Worm (Caenorhabditis elegans) whole organism, L4 larva: Measurements from ENCODE around the gene ttr-15.

ENCODE experiments used
- D1046.2 ChIP-seq: fragments of 200-800 bp; sonication (Bioruptor generic); IDR thresholded peaks from 2 replicates; pipeline ENCODE4 v1.3.6; 2022; ENCODE audit warnings: missing genetic modification characterization, missing compliant biosample characterization
- F26F4.8 ChIP-seq: fragments of 200-800 bp; sonication (Bioruptor generic); conservative IDR thresholded peaks from 2 replicates; pipeline ENCODE4 v1.3.6; 2022; ENCODE audit warnings: missing genetic modification characterization, missing compliant biosample characterization
- F49E8.2 ChIP-seq: sonication (generic microtip); optimal IDR thresholded peaks from 2 replicates; lab custom pipeline; 2016; ENCODE audit warnings: missing compliant biosample characterization, mild to moderate bottlenecking, missing genetic modification characterization, borderline replicate concordance
- Y105C5A.15 ChIP-seq: fragments of 200-800 bp; sonication (Bioruptor generic); IDR thresholded peaks from 2 replicates; pipeline ENCODE4 v1.3.6; 2022; ENCODE audit warnings: missing genetic modification characterization, missing compliant biosample characterization
- Y48G9A.11 ChIP-seq: fragments of 200-800 bp; sonication (Bioruptor generic); IDR thresholded peaks from 2 replicates; pipeline ENCODE4 v1.3.6; 2022; ENCODE audit warnings: missing genetic modification reagents, missing genetic modification characterization, missing compliant biosample characterization
- Y5F2A.4 ChIP-seq: fragments of 200-800 bp; sonication (Bioruptor generic); optimal IDR thresholded peaks from 2 replicates; lab custom pipeline; 2018; ENCODE audit warnings: mild to moderate bottlenecking, missing genetic modification characterization, missing compliant biosample characterization
- attf-4 ChIP-seq: sonication (generic microtip); optimal IDR thresholded peaks from 3 replicates; lab custom pipeline; 2017; ENCODE audit warnings: missing biosample characterization, missing genetic modification characterization
- ceh-44 ChIP-seq: fragments of 200-800 bp; sonication (Bioruptor generic); IDR thresholded peaks from 2 replicates; pipeline ENCODE4 v1.3.6; 2022; ENCODE audit warnings: missing genetic modification reagents, missing genetic modification characterization, missing compliant biosample characterization
- ctbp-1 ChIP-seq: fragments of 200-800 bp; sonication (Bioruptor generic); IDR thresholded peaks from 2 replicates; pipeline ENCODE4 v1.3.6; 2022; ENCODE audit warnings: missing genetic modification reagents, missing genetic modification characterization, missing compliant biosample characterization
- daf-12 ChIP-seq: fragments of 150-350 bp; optimal IDR thresholded peaks from 2 replicates; lab custom pipeline; 2014; ENCODE audit warnings: missing biosample characterization, missing genetic modification reagents, missing genetic modification characterization
- daf-16 ChIP-seq, 3 experiments: sonication (generic microtip); optimal IDR thresholded peaks; 2 replicates each; lab custom pipeline; 2016 to 2017; ENCODE audit warnings: missing genetic modification characterization in 3 of 3, missing genetic modification reagents in 3 of 3, mild to moderate bottlenecking in 2 of 3, missing compliant biosample characterization in 2 of 3, missing biosample characterization in 1 of 3, moderate library complexity in 1 of 3
- daf-19 ChIP-seq: fragments of 200-800 bp; sonication (Bioruptor generic); conservative IDR thresholded peaks from 2 replicates; pipeline ENCODE4 v1.3.6; 2022; ENCODE audit warnings: missing genetic modification characterization, missing compliant biosample characterization
- dmd-6 ChIP-seq: fragments of 200-800 bp; sonication (Bioruptor generic); IDR thresholded peaks from 2 replicates; pipeline ENCODE4 v1.3.6; 2022; ENCODE audit warnings: missing genetic modification reagents, missing genetic modification characterization, missing compliant biosample characterization
- dmd-8 ChIP-seq: fragments of 200-800 bp; sonication (Bioruptor generic); IDR thresholded peaks from 2 replicates; pipeline ENCODE4 v1.3.6; 2022; ENCODE audit warnings: missing genetic modification characterization, missing compliant biosample characterization
- dpl-1 ChIP-seq: fragments of 150-350 bp; optimal IDR thresholded peaks from 2 replicates; lab custom pipeline; 2014; ENCODE audit warnings: missing biosample characterization, missing genetic modification reagents, missing genetic modification characterization
- dve-1 ChIP-seq: sonication (generic microtip); optimal IDR thresholded peaks from 2 replicates; lab custom pipeline; 2017; ENCODE audit warnings: antibody characterized with exemption, mild to moderate bottlenecking, missing genetic modification characterization, missing compliant biosample characterization; ENCODE audit not compliant: insufficient read depth
- egl-27 ChIP-seq: sonication (generic microtip); optimal IDR thresholded peaks from 3 replicates; lab custom pipeline; 2017; ENCODE audit warnings: missing biosample characterization, missing genetic modification reagents, missing genetic modification characterization
- egl-43 ChIP-seq: fragments of 200-800 bp; sonication (Bioruptor generic); IDR thresholded peaks from 2 replicates; pipeline ENCODE4 v1.3.6; 2022; ENCODE audit warnings: missing genetic modification reagents, missing genetic modification characterization, missing compliant biosample characterization
- hif-1 ChIP-seq, 2 experiments: sonication (generic microtip); optimal IDR thresholded peaks; 2 replicates each; lab custom pipeline; 2016 to 2017; ENCODE audit warnings: missing compliant biosample characterization in 2 of 2, missing genetic modification characterization in 2 of 2, missing genetic modification reagents in 2 of 2, missing genotype in 2 of 2, mild to moderate bottlenecking in 1 of 2
- hlh-11 ChIP-seq: fragments of 200-800 bp; sonication (Bioruptor generic); optimal IDR thresholded peaks from 2 replicates; lab custom pipeline; 2018; ENCODE audit warnings: mild to moderate bottlenecking, missing genetic modification characterization, missing compliant biosample characterization
- hlh-30 ChIP-seq: sonication (generic microtip); optimal IDR thresholded peaks from 2 replicates; lab custom pipeline; 2017; ENCODE audit warnings: antibody characterized with exemption, mild to moderate bottlenecking, missing genetic modification characterization, missing compliant biosample characterization; ENCODE audit not compliant: insufficient read depth
- hmg-1.1 ChIP-seq: fragments of 200-800 bp; sonication (Bioruptor generic); IDR thresholded peaks from 2 replicates; pipeline ENCODE4 v1.3.6; 2022; ENCODE audit warnings: missing genetic modification reagents, missing genetic modification characterization, missing compliant biosample characterization
- lsy-2 ChIP-seq, 2 experiments: fragments of 150-350 bp in 1 of 2; sonication (generic microtip) in 1 of 2; optimal IDR thresholded peaks; 2 replicates each; lab custom pipeline; 2014 to 2017; ENCODE audit warnings: missing biosample characterization in 2 of 2, missing genetic modification characterization in 2 of 2
- madf-9 ChIP-seq: fragments of 200-800 bp; sonication (Bioruptor generic); conservative IDR thresholded peaks from 2 replicates; pipeline ENCODE4 v1.3.6; 2022; ENCODE audit warnings: missing genetic modification reagents, missing genetic modification characterization, missing compliant biosample characterization
- mdt-29 ChIP-seq: fragments of 200-800 bp; sonication (Bioruptor generic); IDR thresholded peaks from 2 replicates; pipeline ENCODE4 v1.3.6; 2022; ENCODE audit warnings: missing genetic modification reagents, missing genetic modification characterization, missing compliant biosample characterization
- nhr-28 ChIP-seq: fragments of 150-350 bp; optimal IDR thresholded peaks from 2 replicates; lab custom pipeline; 2014; ENCODE audit warnings: missing biosample characterization, missing genetic modification characterization
- nhr-6 ChIP-seq: fragments of 150-350 bp; optimal IDR thresholded peaks from 2 replicates; lab custom pipeline; 2014; ENCODE audit warnings: missing biosample characterization, missing genetic modification characterization
- pha-4 ChIP-seq, 2 experiments: fragments of 150-350 bp in 1 of 2; fragments of 200-800 bp in 1 of 2; sonication (Bioruptor generic) in 1 of 2; IDR thresholded peaks in 1 of 2; optimal IDR thresholded peaks in 1 of 2; 2 replicates each; pipeline versions ENCODE4 v1.3.6 to Lab custom; 2014 to 2022; ENCODE audit warnings: missing genetic modification characterization in 2 of 2, missing genetic modification reagents in 2 of 2, missing biosample characterization in 1 of 2, missing compliant biosample characterization in 1 of 2
- php-3 ChIP-seq: fragments of 200-800 bp; sonication (Bioruptor generic); IDR thresholded peaks from 2 replicates; pipeline ENCODE4 v1.3.6; 2022; ENCODE audit warnings: missing genetic modification reagents, missing genetic modification characterization, missing compliant biosample characterization
- saeg-2 ChIP-seq: fragments of 200-800 bp; sonication (Bioruptor generic); IDR thresholded peaks from 2 replicates; pipeline ENCODE4 v1.3.6; 2022; ENCODE audit warnings: missing genetic modification reagents, missing genetic modification characterization, missing compliant biosample characterization
- set-16 ChIP-seq: fragments of 200-800 bp; sonication (Bioruptor generic); IDR thresholded peaks from 2 replicates; pipeline ENCODE4 v1.3.6; 2022; ENCODE audit warnings: missing genetic modification reagents, missing genetic modification characterization, missing compliant biosample characterization
- spr-3 ChIP-seq: fragments of 200-800 bp; sonication (Bioruptor generic); optimal IDR thresholded peaks from 2 replicates; lab custom pipeline; 2018; ENCODE audit warnings: mild to moderate bottlenecking, missing genetic modification characterization, missing compliant biosample characterization
- tra-1 ChIP-seq: fragments of 200-800 bp; sonication (Bioruptor generic); IDR thresholded peaks from 2 replicates; pipeline ENCODE4 v1.3.6; 2022; ENCODE audit warnings: missing genetic modification reagents, missing genetic modification characterization, missing compliant biosample characterization
- unc-130 ChIP-seq: sonication (generic microtip); optimal IDR thresholded peaks from 2 replicates; lab custom pipeline; 2016; ENCODE audit warnings: missing genetic modification reagents, missing genetic modification characterization, missing compliant biosample characterization
- unc-62 ChIP-seq, 3 experiments: fragments of 150-350 bp in 1 of 3; sonication (generic microtip); optimal IDR thresholded peaks in 2 of 3; peaks in 1 of 3; 1 replicate in 1 of 3; 2 replicates in 2 of 3; lab custom pipeline; 2014 to 2017; ENCODE audit warnings: missing biosample characterization in 3 of 3, missing genetic modification characterization in 3 of 3, missing genetic modification reagents in 3 of 3, missing genotype in 1 of 3
- zfp-2 ChIP-seq: sonication (generic microtip); optimal IDR thresholded peaks from 2 replicates; lab custom pipeline; 2016; ENCODE audit warnings: mild to moderate bottlenecking, missing genetic modification characterization, missing compliant biosample characterization
- zip-11 ChIP-seq: fragments of 200-800 bp; sonication (Bioruptor generic); IDR thresholded peaks from 2 replicates; pipeline ENCODE4 v1.3.6; 2022; ENCODE audit warnings: missing genetic modification characterization, missing compliant biosample characterization
- ztf-11 ChIP-seq: fragments of 150-350 bp; optimal IDR thresholded peaks from 2 replicates; lab custom pipeline; 2014; ENCODE audit warnings: missing biosample characterization, missing genetic modification characterization

The ttr-15 gene

ce11 chrIII:10320788-10321187, 16.9 kb upstream of the ttr-15 start, which contains the start of gene sas-7:
sas-7 (plus strand) TSS chrIII:10321019.
- TF ChIP-seq tra-1 (GFP tag; lab: Robert Waterston, UW) (no peak), dpl-1 (GFP tag; lab: Kevin White, UChicago) (peak; percentile 37)

DNA sequence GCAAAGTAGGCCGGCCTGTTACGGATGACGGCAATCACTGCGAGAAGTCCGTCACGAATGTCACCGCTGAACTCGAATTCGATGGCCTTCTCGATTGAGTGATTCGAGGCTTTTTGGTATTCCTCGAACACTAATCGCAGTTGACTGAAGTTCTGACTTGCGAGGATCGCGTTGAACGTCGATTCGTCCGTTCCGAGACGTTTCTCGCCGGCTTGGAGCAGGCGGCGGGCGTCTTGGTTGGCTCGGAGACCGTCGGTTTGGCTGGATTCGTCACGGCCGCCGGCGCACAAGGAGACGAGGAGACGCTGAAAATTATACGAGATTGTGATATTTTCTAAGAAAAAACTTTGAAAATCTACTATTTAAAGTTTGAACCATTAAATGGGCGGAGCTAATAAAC, 11.3 kb upstream of the ttr-15 start:
- TF ChIP-seq madf-9 (GFP tag; lab: Robert Waterston, UW) (no peak), egl-43 (GFP tag; lab: Robert Waterston, UW) (peak; percentile 61; the same call in 1 of the 2 replicates), zfp-2 (tag; lab: Kevin White, UChicago) (no peak), set-16 (GFP tag; lab: Robert Waterston, UW) (peak; percentile 79), spr-3 (GFP tag; lab: Kevin White, UChicago) (no peak)

DNA sequence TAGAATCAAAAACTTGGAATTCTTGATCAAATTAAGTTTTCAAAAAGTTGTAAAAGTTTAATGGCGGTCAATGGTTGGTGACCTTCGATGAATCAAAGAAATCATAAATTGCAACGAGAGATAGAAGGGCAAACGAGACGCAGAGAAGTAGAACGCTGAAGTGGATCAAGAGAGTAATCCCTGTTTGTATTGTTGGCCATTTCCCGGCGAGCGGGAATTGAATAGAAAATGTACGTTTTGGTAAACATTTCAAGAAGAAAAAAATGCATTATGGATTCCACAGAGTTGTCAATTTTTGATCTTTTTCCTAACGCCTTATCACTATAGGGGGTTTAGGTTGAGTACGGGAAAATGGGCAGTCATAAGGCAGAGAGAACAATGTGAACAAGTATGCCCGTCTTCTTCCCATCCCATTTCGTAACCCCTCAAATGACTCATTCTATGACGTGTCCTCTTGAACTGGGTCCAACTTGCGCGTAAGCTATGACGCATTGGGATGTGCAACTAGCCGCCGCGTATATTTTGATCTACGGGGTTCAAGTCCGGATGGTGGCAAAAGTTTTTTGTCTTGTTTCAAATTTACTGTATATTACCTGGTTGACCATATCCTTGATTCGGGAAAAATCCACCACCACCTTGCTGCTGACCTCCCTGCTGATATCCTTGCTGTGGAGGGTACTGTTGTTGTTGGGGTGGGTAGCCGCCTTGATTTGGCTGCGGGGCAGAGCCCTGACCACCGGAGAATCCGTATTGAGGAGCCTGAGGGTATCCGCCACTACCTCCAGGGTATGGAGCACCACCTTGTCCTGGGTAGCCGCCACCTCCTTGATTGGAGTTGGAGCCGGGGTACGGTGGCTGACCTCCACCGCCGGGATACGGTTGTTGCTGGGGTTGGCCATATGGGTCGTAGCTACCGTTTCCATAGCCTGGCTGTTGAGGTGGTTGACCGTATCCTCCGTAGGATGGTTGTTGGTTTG, 8.8 kb upstream of the ttr-15 start:
- TF ChIP-seq dve-1 (tag; lab: Kevin White, UChicago), result peak; percentile 13
- TF ChIP-seq Y48G9A.11 (GFP tag; lab: Robert Waterston, UW), result 0 out of 2 replicates have a peak, but pooled peaks have one; percentile 29
- 0 out of 2 replicates have a peak, but pooled peaks have one; percentile 7 for TF ChIP-seq php-3 (GFP tag; lab: Robert Waterston, UW)
- peak; percentile 0 for TF ChIP-seq hlh-11 (tag; lab: Kevin White, UChicago)
- peak; percentile 32 for TF ChIP-seq hlh-30 (tag; lab: Kevin White, UChicago)
- peak; percentile 29 for TF ChIP-seq nhr-6 (tag; lab: Kevin White, UChicago)
- TF ChIP-seq unc-62 (GFP tag; optimal IDR thresholded peaks at IDR 0.05 in 1 of 2; lab: Kevin White, UChicago), result peak in 1 of 2 experiments; percentile 89
- no peak for TF ChIP-seq unc-62 (tag; optimal IDR thresholded peaks at IDR 0.05; lab: Kevin White, UChicago)
- no peak for TF ChIP-seq Y5F2A.4 (GFP tag; lab: Kevin White, UChicago)
- TF ChIP-seq daf-16 (GFP tag; optimal IDR thresholded peaks at IDR 0.05; lab: Kevin White, UChicago), result no peak
- TF ChIP-seq daf-16 (tag; optimal IDR thresholded peaks at IDR 0.05; lab: Kevin White, UChicago), result peak; percentile 44
- TF ChIP-seq set-16 (GFP tag; lab: Robert Waterston, UW), result peak; percentile 89
- no peak for TF ChIP-seq hmg-1.1 (GFP tag; lab: Robert Waterston, UW)
- no peak for TF ChIP-seq saeg-2 (GFP tag; lab: Robert Waterston, UW)
- TF ChIP-seq nhr-28 (tag; lab: Kevin White, UChicago), result peak; percentile 7
- TF ChIP-seq pha-4 (GFP tag; IDR thresholded peaks at IDR 0.05; lab: Robert Waterston, UW), result no peak
- TF ChIP-seq pha-4 (tag; optimal IDR thresholded peaks at IDR 0.05; lab: Kevin White, UChicago), result peak; percentile 49
- peak; percentile 21; the same call in 1 of the 2 replicates for TF ChIP-seq dmd-6
- no peak for TF ChIP-seq ctbp-1 (GFP tag; lab: Robert Waterston, UW)

DNA sequence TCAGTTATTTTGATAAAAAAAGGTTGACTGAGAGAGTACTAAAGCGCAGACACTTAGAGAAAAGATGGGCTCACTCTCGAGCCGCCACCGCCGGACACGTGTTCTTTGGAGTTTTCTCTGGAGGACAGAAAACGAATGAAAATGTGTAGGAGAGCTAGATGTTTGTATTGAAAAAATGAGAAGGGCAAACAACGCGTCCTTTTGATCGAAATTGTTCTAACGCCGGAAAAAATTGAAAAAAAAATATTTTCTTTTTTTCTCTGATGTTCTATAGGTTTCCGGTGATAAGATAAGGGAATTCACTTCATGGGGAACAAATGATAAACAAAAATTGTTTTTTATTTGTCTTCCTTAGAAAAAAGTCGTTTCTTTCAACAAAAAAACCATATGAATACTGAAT, 7.8 kb upstream of the ttr-15 start:
- no peak for TF ChIP-seq zfp-2 (tag; lab: Kevin White, UChicago)
- no peak for TF ChIP-seq D1046.2 (GFP tag; lab: Robert Waterston, UW)
- TF ChIP-seq egl-27 (tag; lab: Kevin White, UChicago), result no peak
- TF ChIP-seq ctbp-1 (GFP tag; lab: Robert Waterston, UW), result no peak
- no peak for TF ChIP-seq dmd-8
- TF ChIP-seq dpl-1 (GFP tag; lab: Kevin White, UChicago), result no peak
- TF ChIP-seq Y105C5A.15 (GFP tag; lab: Robert Waterston, UW), result no peak
- TF ChIP-seq zip-11, result no peak
- no peak for TF ChIP-seq F49E8.2 (tag; lab: Kevin White, UChicago)
- TF ChIP-seq unc-130, result no peak
- no peak for TF ChIP-seq mdt-29 (GFP tag; lab: Robert Waterston, UW)
- peak; percentile 63 for TF ChIP-seq dve-1 (tag; lab: Kevin White, UChicago)
- TF ChIP-seq hif-1 (tag; optimal IDR thresholded peaks at IDR 0.05; lab: Kevin White, UChicago), result peak in 1 of 2 experiments; percentile 46
- TF ChIP-seq ztf-11 (tag; lab: Kevin White, UChicago), result no peak
- no peak for TF ChIP-seq php-3 (GFP tag; lab: Robert Waterston, UW)
- TF ChIP-seq lsy-2 (tag; optimal IDR thresholded peaks at IDR 0.05; lab: Kevin White, UChicago), result peak in 1 of 2 experiments; percentile 12
- TF ChIP-seq unc-62 (GFP tag; optimal IDR thresholded peaks at IDR 0.05 in 1 of 2; lab: Kevin White, UChicago), result no peak
- TF ChIP-seq unc-62 (tag; optimal IDR thresholded peaks at IDR 0.05; lab: Kevin White, UChicago), result no peak
- no peak for TF ChIP-seq hmg-1.1 (GFP tag; lab: Robert Waterston, UW)
- TF ChIP-seq daf-12 (tag; lab: Kevin White, UChicago), result no peak
- TF ChIP-seq ceh-44 (GFP tag; lab: Robert Waterston, UW), result no peak
- peak; percentile 56 for TF ChIP-seq dmd-6
- TF ChIP-seq hlh-30 (tag; lab: Kevin White, UChicago), result peak; percentile 52
- TF ChIP-seq daf-19 (GFP tag; lab: Robert Waterston, UW), result no peak
- no peak for TF ChIP-seq F26F4.8 (GFP tag; lab: Robert Waterston, UW)
- no peak for TF ChIP-seq attf-4 (tag; lab: Kevin White, UChicago)
